ENCODE assay signal across 3 fruit fly cellular contexts in the genomic region with DNA sequence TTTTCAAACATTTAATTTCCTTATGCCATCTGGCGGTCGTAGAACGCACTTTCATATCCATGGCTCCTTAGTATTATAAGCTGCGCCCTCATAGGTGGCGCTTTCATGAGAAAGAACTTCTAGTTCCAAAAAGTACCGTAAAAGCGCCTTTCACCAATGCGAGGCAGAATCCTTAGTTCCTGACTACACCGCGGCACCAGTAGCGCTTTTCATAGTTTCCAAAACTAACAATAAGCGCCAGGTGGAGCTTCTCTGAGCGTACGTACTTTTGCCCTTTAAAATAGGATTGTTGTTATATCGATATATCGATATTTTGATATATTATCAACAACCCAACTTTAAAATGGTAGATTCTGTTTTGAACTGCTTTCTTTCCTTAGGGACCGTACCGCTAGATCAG.
TF ChIP-seq lines count a peak whose summit lies in the region.

No protein-coding gene starts in this region.

TF ChIP-seq in whole organism, embryonic, 481 proteins besides CTCF, POLR2A, EP300 and RAD21 (continued from another document and continues in another):
- no peak for TF ChIP-seq CG7357 (GFP tag; IDR thresholded peaks at IDR 0.05; lab: Robert Waterston, UW)
- no peak; the same call in none of the 2 replicates for TF ChIP-seq CG7372 (GFP tag; IDR thresholded peaks at IDR 0.05; lab: Robert Waterston, UW)
- TF ChIP-seq CG2199 (GFP tag; IDR thresholded peaks at IDR 0.05; lab: Robert Waterston, UW) = 0 out of 3 replicates have a peak, but pooled peaks have one; percentile 43
- peak; percentile 25 for TF ChIP-seq HLHmδ (GFP tag; optimal IDR thresholded peaks at IDR 0.05; lab: Kevin White, UChicago)
- peak; percentile 63 for TF ChIP-seq CG15514 (GFP tag; optimal IDR thresholded peaks at IDR 0.05; lab: Kevin White, UChicago)
- TF ChIP-seq H2.0 (GFP tag; IDR thresholded peaks at IDR 0.05; lab: Robert Waterston, UW) = peak; percentile 50; the same call in 1 of the 2 replicates
- TF ChIP-seq toy (GFP tag; IDR thresholded peaks at IDR 0.05; lab: Robert Waterston, UW) = no peak
- TF ChIP-seq sisA (GFP tag; IDR thresholded peaks at IDR 0.05; lab: Robert Waterston, UW) = peak; percentile 78
- TF ChIP-seq Sox102F (GFP tag; optimal IDR thresholded peaks at IDR 0.05; lab: Kevin White, UChicago) = peak; percentile 82
- TF ChIP-seq Elba2 (GFP tag; optimal IDR thresholded peaks at IDR 0.05; lab: Kevin White, UChicago) = peak; percentile 42
- no peak for TF ChIP-seq Fer1 (GFP tag; optimal IDR thresholded peaks at IDR 0.05; lab: Kevin White, UChicago)
- no peak for TF ChIP-seq CG15011 (GFP tag; optimal IDR thresholded peaks at IDR 0.05; lab: Kevin White, UChicago)
- no peak for TF ChIP-seq z (GFP tag; IDR thresholded peaks at IDR 0.05; lab: Robert Waterston, UW)
- TF ChIP-seq unpg (GFP tag; optimal IDR thresholded peaks at IDR 0.05; lab: Kevin White, UChicago) = peak; percentile 71
- TF ChIP-seq gt (GFP tag; IDR thresholded peaks at IDR 0.05; lab: Robert Waterston, UW) = no peak
- TF ChIP-seq Antp (GFP tag; optimal IDR thresholded peaks at IDR 0.05; lab: Kevin White, UChicago) = peak; percentile 70
- TF ChIP-seq CG7963 (GFP tag; IDR thresholded peaks at IDR 0.05; lab: Robert Waterston, UW; ENCODE audit: partially characterized antibody) = peak; percentile 63; the same call in 2 of the 3 replicates
- peak; percentile 69 for TF ChIP-seq fu2 (GFP tag; optimal IDR thresholded peaks at IDR 0.05; lab: Kevin White, UChicago)
- TF ChIP-seq CG7987 (GFP tag; optimal IDR thresholded peaks at IDR 0.05; lab: Kevin White, UChicago) = peak; percentile 80
- peak; percentile 53 for TF ChIP-seq nerfin-1 (tag; optimal IDR thresholded peaks at IDR 0.05; lab: Kevin White, UChicago)
- TF ChIP-seq Sry-β (GFP tag; optimal IDR thresholded peaks at IDR 0.05; lab: Kevin White, UChicago) = peak; percentile 41
- peak; percentile 87 for TF ChIP-seq zfh1 (GFP tag; IDR thresholded peaks at IDR 0.05; lab: Robert Waterston, UW)
- TF ChIP-seq ase (GFP tag; IDR thresholded peaks at IDR 0.05; lab: Robert Waterston, UW) = peak; percentile 83; the same call in 2 of the 3 replicates
- TF ChIP-seq CG12744 (GFP tag; optimal IDR thresholded peaks at IDR 0.05; lab: Kevin White, UChicago) = peak; percentile 74
- TF ChIP-seq CG17361 (GFP tag; IDR thresholded peaks at IDR 0.05; lab: Robert Waterston, UW) = peak; percentile 74; the same call in 2 of the 3 replicates
- TF ChIP-seq CG12659 (GFP tag; optimal IDR thresholded peaks at IDR 0.05; lab: Kevin White, UChicago) = peak; percentile 72
- TF ChIP-seq HmgD (GFP tag; optimal IDR thresholded peaks at IDR 0.05; lab: Kevin White, UChicago) = peak; percentile 82
- peak; percentile 28 for TF ChIP-seq cato (GFP tag; optimal IDR thresholded peaks at IDR 0.05; lab: Kevin White, UChicago; ENCODE audit: borderline replicate concordance)
- peak; percentile 85 for TF ChIP-seq dysf (GFP tag; IDR thresholded peaks at IDR 0.05; lab: Robert Waterston, UW)
- TF ChIP-seq Blimp-1 (GFP tag; optimal IDR thresholded peaks at IDR 0.05; lab: Kevin White, UChicago) = peak; percentile 72
- peak; percentile 26 for TF ChIP-seq Nf-YB (GFP tag; optimal IDR thresholded peaks at IDR 0.05; lab: Kevin White, UChicago)
- peak; percentile 83 for TF ChIP-seq unc-4 (GFP tag; IDR thresholded peaks at IDR 0.05; lab: Robert Waterston, UW; ENCODE audit: partially characterized antibody)
- no peak for TF ChIP-seq Stat92E (GFP tag; optimal IDR thresholded peaks at IDR 0.05; lab: Kevin White, UChicago)
- TF ChIP-seq Ssrp (tag; optimal IDR thresholded peaks at IDR 0.05; lab: Kevin White, UChicago) = peak; percentile 33
- TF ChIP-seq CG4617 (GFP tag; optimal IDR thresholded peaks at IDR 0.05; lab: Kevin White, UChicago; ENCODE audit: borderline replicate concordance) = peak; percentile 49
- no peak for TF ChIP-seq CG7745 (tag; optimal IDR thresholded peaks at IDR 0.05; lab: Kevin White, UChicago)
- peak; percentile 73 for TF ChIP-seq CG10979 (tag; optimal IDR thresholded peaks at IDR 0.05; lab: Kevin White, UChicago)
- peak; percentile 64 for TF ChIP-seq CG13123 (GFP tag; optimal IDR thresholded peaks at IDR 0.05; lab: Kevin White, UChicago)
- peak; percentile 71 for TF ChIP-seq phol (tag; optimal IDR thresholded peaks at IDR 0.05; lab: Kevin White, UChicago)
- peak; percentile 51 for TF ChIP-seq Abd-B (GFP tag; optimal IDR thresholded peaks at IDR 0.05; lab: Kevin White, UChicago)

TF ChIP-seq in whole organism, prepupa, 60 proteins besides CTCF, POLR2A, EP300 and RAD21 (continued from another document):
- TF ChIP-seq OdsH (GFP tag; optimal IDR thresholded peaks at IDR 0.05; lab: Kevin White, UChicago) (peak; percentile 20), CG6163 (GFP tag; IDR thresholded peaks at IDR 0.05; lab: Robert Waterston, UW) (no peak), CG1621 (tag; optimal IDR thresholded peaks at IDR 0.05; lab: Kevin White, UChicago) (no peak), cyc (GFP tag; optimal IDR thresholded peaks at IDR 0.05; lab: Kevin White, UChicago) (peak; percentile 67), Smox (GFP tag; optimal IDR thresholded peaks at IDR 0.05; lab: Kevin White, UChicago) (peak; percentile 18), Eip93F (GFP tag; optimal IDR thresholded peaks at IDR 0.05; lab: Kevin White, UChicago) (no peak), vri (GFP tag; optimal IDR thresholded peaks at IDR 0.05; lab: Kevin White, UChicago) (no peak), CG11902 (GFP tag; optimal IDR thresholded peaks at IDR 0.05; lab: Kevin White, UChicago) (no peak), CG6792 (GFP tag; optimal IDR thresholded peaks at IDR 0.05; lab: Kevin White, UChicago) (peak; percentile 17), spab (GFP tag; optimal IDR thresholded peaks at IDR 0.05; lab: Kevin White, UChicago) (no peak), Eip75B (GFP tag; optimal IDR thresholded peaks at IDR 0.05; lab: Kevin White, UChicago) (no peak), CG10631 (GFP tag; optimal IDR thresholded peaks at IDR 0.05; lab: Kevin White, UChicago) (peak; percentile 29), CG31627 (GFP tag; optimal IDR thresholded peaks at IDR 0.05; lab: Kevin White, UChicago) (peak; percentile 73), dsx (GFP tag; optimal IDR thresholded peaks at IDR 0.05; lab: Kevin White, UChicago; ENCODE audit: poor library complexity, severe bottlenecking) (no peak), CG11762 (GFP tag; optimal IDR thresholded peaks at IDR 0.05; lab: Kevin White, UChicago; ENCODE audit: insufficient read depth) (no peak), Blimp-1 (GFP tag; optimal IDR thresholded peaks at IDR 0.05; lab: Kevin White, UChicago) (no peak), Hr4 (GFP tag; optimal IDR thresholded peaks at IDR 0.05; lab: Kevin White, UChicago) (peak; percentile 33), fd85E (GFP tag; optimal IDR thresholded peaks at IDR 0.05; lab: Kevin White, UChicago) (no peak), Ets21C (GFP tag; optimal IDR thresholded peaks at IDR 0.05; lab: Kevin White, UChicago) (no peak), CG4318 (GFP tag; optimal IDR thresholded peaks at IDR 0.05; lab: Kevin White, UChicago) (no peak), CG34406 (GFP tag; optimal IDR thresholded peaks at IDR 0.05; lab: Kevin White, UChicago) (no peak), CG8119 (GFP tag; IDR thresholded peaks at IDR 0.05; lab: Robert Waterston, UW) (no peak), dac (GFP tag; optimal IDR thresholded peaks at IDR 0.05; lab: Kevin White, UChicago) (peak; percentile 31), esn (GFP tag; optimal IDR thresholded peaks at IDR 0.05; lab: Kevin White, UChicago) (peak; percentile 69), svp (GFP tag; lab: Kevin White, UChicago) (peak; percentile 63), CG3032 (tag; optimal IDR thresholded peaks at IDR 0.05; lab: Kevin White, UChicago) (no peak), Sox102F (GFP tag; optimal IDR thresholded peaks at IDR 0.05; lab: Kevin White, UChicago) (no peak), Hr38 (GFP tag; optimal IDR thresholded peaks at IDR 0.05; lab: Kevin White, UChicago) (no peak), fd59A (GFP tag; optimal IDR thresholded peaks at IDR 0.05; lab: Kevin White, UChicago) (no peak), eg (GFP tag; IDR thresholded peaks at IDR 0.05; lab: Robert Waterston, UW) (peak; percentile 41; the same call in 1 of the 3 replicates), achi (GFP tag; optimal IDR thresholded peaks at IDR 0.05; lab: Kevin White, UChicago) (peak; percentile 9), Lpt (GFP tag; optimal IDR thresholded peaks at IDR 0.05; lab: Kevin White, UChicago) (no peak), Hr39 (GFP tag; optimal IDR thresholded peaks at IDR 0.05; lab: Kevin White, UChicago) (peak; percentile 63), CG11294 (GFP tag; IDR thresholded peaks at IDR 0.05; lab: Robert Waterston, UW) (no peak)

TF ChIP-seq in whole organism, wandering third instar larva, 38 proteins besides CTCF, POLR2A, EP300 and RAD21 (continued from another document):
- TF ChIP-seq Myc (optimal IDR thresholded peaks at IDR 0.05; lab: Kevin White, UChicago) (peak; percentile 79), HLH106 (tag; optimal IDR thresholded peaks at IDR 0.05; lab: Kevin White, UChicago) (peak; percentile 48), Rel (GFP tag; optimal IDR thresholded peaks at IDR 0.05; lab: Kevin White, UChicago) (no peak), Rel (tag; optimal IDR thresholded peaks at IDR 0.05; lab: Kevin White, UChicago) (no peak), Hr78 (GFP tag; optimal IDR thresholded peaks at IDR 0.05; lab: Kevin White, UChicago) (no peak), h (GFP tag; optimal IDR thresholded peaks at IDR 0.05; lab: Kevin White, UChicago) (peak; percentile 46), rgr (GFP tag; optimal IDR thresholded peaks at IDR 0.05; lab: Kevin White, UChicago) (peak; percentile 59), Jra (GFP tag; optimal IDR thresholded peaks at IDR 0.05; lab: Kevin White, UChicago) (peak; percentile 31), usp (GFP tag; optimal IDR thresholded peaks at IDR 0.05; lab: Kevin White, UChicago) (no peak), CG9705 (GFP tag; optimal IDR thresholded peaks at IDR 0.05; lab: Kevin White, UChicago) (peak; percentile 35), N (GFP tag; optimal IDR thresholded peaks at IDR 0.05; lab: Kevin White, UChicago) (no peak)
